Worm (Caenorhabditis elegans) whole organism, L4 larva: Measurements from ENCODE around the gene sups-1.

Experiments used
- F37D6.2 ChIP-seq: sonication (generic microtip); optimal IDR thresholded peaks from 2 replicates; lab custom pipeline; 2016; ENCODE audit warnings: mild to moderate bottlenecking, missing genetic modification characterization, missing compliant biosample characterization
- F49E8.2 ChIP-seq: sonication (generic microtip); optimal IDR thresholded peaks from 2 replicates; lab custom pipeline; 2016; ENCODE audit warnings: missing compliant biosample characterization, mild to moderate bottlenecking, missing genetic modification characterization, borderline replicate concordance
- R02D3.7 ChIP-seq: fragments of 150-350 bp; sonication (generic microtip); optimal IDR thresholded peaks from 3 replicates; lab custom pipeline; 2014; ENCODE audit warnings: missing biosample characterization, missing genetic modification characterization
- T20F7.1 ChIP-seq: fragments of 200-800 bp; sonication (Bioruptor generic); optimal IDR thresholded peaks from 2 replicates; lab custom pipeline; 2018; ENCODE audit warnings: mild to moderate bottlenecking, missing genetic modification characterization, missing compliant biosample characterization
- Y105C5A.15 ChIP-seq: fragments of 200-800 bp; sonication (Bioruptor generic); IDR thresholded peaks from 2 replicates; pipeline ENCODE4 v1.3.6; 2022; ENCODE audit warnings: missing genetic modification characterization, missing compliant biosample characterization
- Y48G9A.11 ChIP-seq: fragments of 200-800 bp; sonication (Bioruptor generic); IDR thresholded peaks from 2 replicates; pipeline ENCODE4 v1.3.6; 2022; ENCODE audit warnings: missing genetic modification reagents, missing genetic modification characterization, missing compliant biosample characterization
- ZK337.2 ChIP-seq: fragments of 200-800 bp; sonication (Bioruptor generic); IDR thresholded peaks from 2 replicates; pipeline ENCODE4 v1.3.6; 2022; ENCODE audit warnings: missing genetic modification reagents, missing genetic modification characterization, missing compliant biosample characterization
- ZK546.5 ChIP-seq, 2 experiments: sonication (generic microtip); optimal IDR thresholded peaks; 2 replicates each; lab custom pipeline; 2017; ENCODE audit warnings: missing biosample characterization in 2 of 2, missing genetic modification characterization in 2 of 2
- aha-1 ChIP-seq: fragments of 150-350 bp; peaks from one replicate; lab custom pipeline; 2014; ENCODE audit warnings: missing biosample characterization, missing genetic modification characterization
- arid-1 ChIP-seq: fragments of 200-800 bp; sonication (Bioruptor generic); conservative IDR thresholded peaks from 2 replicates; pipeline ENCODE4 v1.3.6; 2022; ENCODE audit warnings: missing genetic modification reagents, missing genetic modification characterization, missing compliant biosample characterization
- ceh-32 ChIP-seq: sonication (generic microtip); optimal IDR thresholded peaks from 2 replicates; lab custom pipeline; 2016; ENCODE audit warnings: mild to moderate bottlenecking, missing genetic modification characterization, missing compliant biosample characterization; ENCODE audit not compliant: poor library complexity
- ceh-62 ChIP-seq: sonication (generic microtip); optimal IDR thresholded peaks from 2 replicates; lab custom pipeline; 2017; ENCODE audit warnings: missing biosample characterization, missing genetic modification characterization
- ceh-82 ChIP-seq: sonication (generic microtip); optimal IDR thresholded peaks from 2 replicates; lab custom pipeline; 2017; ENCODE audit warnings: missing biosample characterization, missing genetic modification characterization
- ctbp-1 ChIP-seq: fragments of 200-800 bp; sonication (Bioruptor generic); IDR thresholded peaks from 2 replicates; pipeline ENCODE4 v1.3.6; 2022; ENCODE audit warnings: missing genetic modification reagents, missing genetic modification characterization, missing compliant biosample characterization
- daf-16 ChIP-seq, 3 experiments: sonication (generic microtip); optimal IDR thresholded peaks; 2 replicates each; lab custom pipeline; 2016 to 2017; ENCODE audit warnings: missing genetic modification characterization in 3 of 3, missing genetic modification reagents in 3 of 3, mild to moderate bottlenecking in 2 of 3, missing compliant biosample characterization in 2 of 3, missing biosample characterization in 1 of 3, moderate library complexity in 1 of 3
- daf-8 ChIP-seq: fragments of 200-800 bp; sonication (Bioruptor generic); IDR thresholded peaks from 2 replicates; pipeline ENCODE4 v1.3.6; 2022; ENCODE audit warnings: missing genetic modification characterization, missing compliant biosample characterization
- duxl-1 ChIP-seq: sonication (generic microtip); optimal IDR thresholded peaks from 2 replicates; lab custom pipeline; 2016; ENCODE audit warnings: mild to moderate bottlenecking, missing genetic modification characterization, moderate library complexity, missing compliant biosample characterization; ENCODE audit not compliant: poor library complexity
- egl-27 ChIP-seq: sonication (generic microtip); optimal IDR thresholded peaks from 3 replicates; lab custom pipeline; 2017; ENCODE audit warnings: missing biosample characterization, missing genetic modification reagents, missing genetic modification characterization
- egl-43 ChIP-seq: fragments of 200-800 bp; sonication (Bioruptor generic); IDR thresholded peaks from 2 replicates; pipeline ENCODE4 v1.3.6; 2022; ENCODE audit warnings: missing genetic modification reagents, missing genetic modification characterization, missing compliant biosample characterization
- hlh-11 ChIP-seq: fragments of 200-800 bp; sonication (Bioruptor generic); optimal IDR thresholded peaks from 2 replicates; lab custom pipeline; 2018; ENCODE audit warnings: mild to moderate bottlenecking, missing genetic modification characterization, missing compliant biosample characterization
- hlh-30 ChIP-seq: sonication (generic microtip); optimal IDR thresholded peaks from 2 replicates; lab custom pipeline; 2017; ENCODE audit warnings: antibody characterized with exemption, mild to moderate bottlenecking, missing genetic modification characterization, missing compliant biosample characterization; ENCODE audit not compliant: insufficient read depth
- lin-1 ChIP-seq: fragments of 200-800 bp; sonication (Bioruptor generic); IDR thresholded peaks from 2 replicates; pipeline ENCODE4 v1.3.6; 2022; ENCODE audit warnings: missing genetic modification reagents, missing genetic modification characterization, missing compliant biosample characterization
- lin-13 ChIP-seq: fragments of 150-350 bp; optimal IDR thresholded peaks from 2 replicates; lab custom pipeline; 2014; ENCODE audit warnings: missing biosample characterization, missing genetic modification reagents, missing genetic modification characterization
- lin-29 ChIP-seq: fragments of 200-800 bp; sonication (Bioruptor generic); IDR thresholded peaks from 2 replicates; pipeline ENCODE4 v1.3.6; 2022; ENCODE audit warnings: missing genetic modification reagents, missing genetic modification characterization, missing compliant biosample characterization
- lin-38 ChIP-seq: fragments of 200-800 bp; sonication (Bioruptor generic); IDR thresholded peaks from 2 replicates; pipeline ENCODE4 v1.3.6; 2022; ENCODE audit warnings: missing genetic modification reagents, missing genetic modification characterization, missing compliant biosample characterization
- lir-3 ChIP-seq: sonication (generic microtip); optimal IDR thresholded peaks from 2 replicates; lab custom pipeline; 2016; ENCODE audit warnings: mild to moderate bottlenecking, missing genetic modification characterization, missing compliant biosample characterization
- madf-9 ChIP-seq: fragments of 200-800 bp; sonication (Bioruptor generic); conservative IDR thresholded peaks from 2 replicates; pipeline ENCODE4 v1.3.6; 2022; ENCODE audit warnings: missing genetic modification reagents, missing genetic modification characterization, missing compliant biosample characterization
- mep-1 ChIP-seq: fragments of 150-350 bp; sonication (generic microtip); optimal IDR thresholded peaks from 3 replicates; lab custom pipeline; 2014; ENCODE audit warnings: missing biosample characterization, missing genetic modification characterization
- mes-2 ChIP-seq: sonication (generic microtip); optimal IDR thresholded peaks from 2 replicates; lab custom pipeline; 2016; ENCODE audit warnings: missing genotype, mild to moderate bottlenecking, missing genetic modification characterization, missing compliant biosample characterization; ENCODE audit not compliant: poor library complexity, severe bottlenecking
- mxl-3 ChIP-seq: fragments of 200-800 bp; sonication (Bioruptor generic); optimal IDR thresholded peaks from 2 replicates; lab custom pipeline; 2018; ENCODE audit warnings: mild to moderate bottlenecking, missing genetic modification characterization, missing compliant biosample characterization
- nhr-10 ChIP-seq: fragments of 150-350 bp; optimal IDR thresholded peaks from 2 replicates; lab custom pipeline; 2014; ENCODE audit warnings: missing biosample characterization, missing genetic modification characterization
- nhr-11 ChIP-seq: fragments of 150-350 bp; optimal IDR thresholded peaks from 2 replicates; lab custom pipeline; 2014; ENCODE audit warnings: missing biosample characterization, missing genetic modification characterization
- nhr-28 ChIP-seq: fragments of 150-350 bp; optimal IDR thresholded peaks from 2 replicates; lab custom pipeline; 2014; ENCODE audit warnings: missing biosample characterization, missing genetic modification characterization
- nhr-42 ChIP-seq: fragments of 200-800 bp; sonication (Bioruptor generic); IDR thresholded peaks from 2 replicates; pipeline ENCODE4 v1.3.6; 2022; ENCODE audit warnings: missing genetic modification characterization, missing compliant biosample characterization
- nhr-6 ChIP-seq: fragments of 150-350 bp; optimal IDR thresholded peaks from 2 replicates; lab custom pipeline; 2014; ENCODE audit warnings: missing biosample characterization, missing genetic modification characterization
- nhr-77 ChIP-seq: fragments of 150-350 bp; optimal IDR thresholded peaks from 2 replicates; lab custom pipeline; 2014; ENCODE audit warnings: missing biosample characterization, missing genetic modification characterization
- pqm-1 ChIP-seq: sonication (generic microtip); optimal IDR thresholded peaks from 2 replicates; lab custom pipeline; 2017; ENCODE audit warnings: missing biosample characterization, missing genetic modification characterization
- rbr-2 ChIP-seq: sonication (generic microtip); optimal IDR thresholded peaks from 2 replicates; lab custom pipeline; 2016; ENCODE audit warnings: missing genotype, missing genetic modification characterization, missing compliant biosample characterization
- sdz-12 ChIP-seq: fragments of 200-800 bp; sonication (Bioruptor generic); optimal IDR thresholded peaks from 2 replicates; lab custom pipeline; 2018; ENCODE audit warnings: mild to moderate bottlenecking, missing genetic modification characterization, missing compliant biosample characterization
- set-16 ChIP-seq: fragments of 200-800 bp; sonication (Bioruptor generic); IDR thresholded peaks from 2 replicates; pipeline ENCODE4 v1.3.6; 2022; ENCODE audit warnings: missing genetic modification reagents, missing genetic modification characterization, missing compliant biosample characterization
- spr-3 ChIP-seq: fragments of 200-800 bp; sonication (Bioruptor generic); optimal IDR thresholded peaks from 2 replicates; lab custom pipeline; 2018; ENCODE audit warnings: mild to moderate bottlenecking, missing genetic modification characterization, missing compliant biosample characterization
- unc-62 ChIP-seq, 3 experiments: fragments of 150-350 bp in 1 of 3; sonication (generic microtip); optimal IDR thresholded peaks in 2 of 3; peaks in 1 of 3; 1 replicate in 1 of 3; 2 replicates in 2 of 3; lab custom pipeline; 2014 to 2017; ENCODE audit warnings: missing biosample characterization in 3 of 3, missing genetic modification characterization in 3 of 3, missing genetic modification reagents in 3 of 3, missing genotype in 1 of 3
- vab-7 ChIP-seq: fragments of 200-800 bp; sonication (Bioruptor generic); IDR thresholded peaks from 2 replicates; pipeline ENCODE4 v1.3.6; 2022; ENCODE audit warnings: missing genetic modification reagents, missing genetic modification characterization, missing compliant biosample characterization
- zip-11 ChIP-seq: fragments of 200-800 bp; sonication (Bioruptor generic); IDR thresholded peaks from 2 replicates; pipeline ENCODE4 v1.3.6; 2022; ENCODE audit warnings: missing genetic modification characterization, missing compliant biosample characterization

The sups-1 gene

ce11 chrX:6041995-6042481, 38.1 kb downstream of the sups-1 start (continued):
- TF ChIP-seq duxl-1 (tag; lab: Kevin White, UChicago) (no peak), spr-3 (GFP tag; lab: Kevin White, UChicago) (no peak), nhr-11 (tag; lab: Kevin White, UChicago) (peak; percentile 72), sdz-12 (GFP tag; lab: Kevin White, UChicago) (no peak), hlh-11 (peak; percentile 94), rbr-2 (peak; percentile 40)

- TF ChIP-seq daf-16 (GFP tag; optimal IDR thresholded peaks at IDR 0.05; lab: Kevin White, UChicago): no peak
- TF ChIP-seq daf-16 (tag; optimal IDR thresholded peaks at IDR 0.05; lab: Kevin White, UChicago): peak; percentile 74
- peak; percentile 45 for TF ChIP-seq nhr-6 (tag; lab: Kevin White, UChicago)
- TF ChIP-seq unc-62 (GFP tag; optimal IDR thresholded peaks at IDR 0.05 in 1 of 2; lab: Kevin White, UChicago): peak in 1 of 2 experiments; percentile 57
- no peak for TF ChIP-seq unc-62 (tag; optimal IDR thresholded peaks at IDR 0.05; lab: Kevin White, UChicago)
- no peak for TF ChIP-seq daf-8 (GFP tag; lab: Robert Waterston, UW)
- peak; percentile 58 for TF ChIP-seq nhr-28 (tag; lab: Kevin White, UChicago)
- TF ChIP-seq aha-1 (tag; lab: Kevin White, UChicago): peak; percentile 86
- no peak for TF ChIP-seq nhr-77
Measured at ce11 chrX:6043283-6043682, 39.3 kb downstream of the sups-1 start.

- TF ChIP-seq mes-2 (tag; lab: Kevin White, UChicago) (no peak), T20F7.1 (GFP tag; lab: Kevin White, UChicago) (no peak), egl-43 (no peak), mxl-3 (GFP tag; lab: Kevin White, UChicago) (no peak), arid-1 (no peak), F37D6.2 (tag; lab: Kevin White, UChicago) (no peak), ceh-32 (no peak), vab-7 (GFP tag; lab: Robert Waterston, UW) (no peak), rbr-2 (no peak), nhr-11 (tag; lab: Kevin White, UChicago) (no peak), R02D3.7 (tag; lab: Kevin White, UChicago) (no peak)
Measured at ce11 chrX:6048508-6048907, 44.6 kb downstream of the sups-1 start, which contains the start of gene pak-1. Gene pak-1, minus strand, starts transcription at chrX:6048608.

- no peak for TF ChIP-seq ctbp-1 (GFP tag; lab: Robert Waterston, UW)
- peak; percentile 49 for TF ChIP-seq nhr-28 (tag; lab: Kevin White, UChicago)
- TF ChIP-seq Y105C5A.15: no peak
- TF ChIP-seq lin-1 (GFP tag; lab: Robert Waterston, UW): no peak
- TF ChIP-seq pqm-1 (tag; lab: Kevin White, UChicago): no peak
- TF ChIP-seq hlh-11: peak; percentile 37
- TF ChIP-seq lir-3 (tag; lab: Kevin White, UChicago): no peak
- TF ChIP-seq rbr-2: no peak
- no peak for TF ChIP-seq set-16 (GFP tag; lab: Robert Waterston, UW)
- no peak for TF ChIP-seq ceh-82 (tag; lab: Kevin White, UChicago)
- no peak for TF ChIP-seq T20F7.1 (GFP tag; lab: Kevin White, UChicago)
- TF ChIP-seq nhr-10 (tag; lab: Kevin White, UChicago): no peak
- TF ChIP-seq mes-2 (tag; lab: Kevin White, UChicago): no peak
- no peak for TF ChIP-seq egl-27 (tag; lab: Kevin White, UChicago)
- no peak for TF ChIP-seq nhr-11 (tag; lab: Kevin White, UChicago)
- no peak for TF ChIP-seq egl-43
- no peak for TF ChIP-seq ZK337.2 (GFP tag; lab: Robert Waterston, UW)
- no peak for TF ChIP-seq ceh-62 (tag; lab: Kevin White, UChicago)
- TF ChIP-seq mep-1 (tag; lab: Kevin White, UChicago): no peak
- TF ChIP-seq ZK546.5 (tag; optimal IDR thresholded peaks at IDR 0.05; lab: Kevin White, UChicago): no peak
- no peak for TF ChIP-seq madf-9 (GFP tag; lab: Robert Waterston, UW)
- TF ChIP-seq nhr-42 (GFP tag; lab: Robert Waterston, UW): no peak
- TF ChIP-seq lin-38 (GFP tag; lab: Robert Waterston, UW): no peak
- no peak for TF ChIP-seq daf-16 (GFP tag; optimal IDR thresholded peaks at IDR 0.05; lab: Kevin White, UChicago)
- peak; percentile 26 for TF ChIP-seq daf-16 (tag; optimal IDR thresholded peaks at IDR 0.05; lab: Kevin White, UChicago)
- TF ChIP-seq zip-11 (GFP tag; lab: Robert Waterston, UW): no peak
- TF ChIP-seq lin-29 (GFP tag; lab: Robert Waterston, UW): no peak
- TF ChIP-seq lin-13 (GFP tag; lab: Kevin White, UChicago): no peak
- no peak for TF ChIP-seq F49E8.2 (tag; lab: Kevin White, UChicago)
- no peak for TF ChIP-seq Y48G9A.11 (GFP tag; lab: Robert Waterston, UW)
- TF ChIP-seq hlh-30: no peak
Measured at ce11 chrX:6050078-6050477, 46.1 kb downstream of the sups-1 start.
